Worm (Caenorhabditis elegans): ENCODE data around the gene F28B4.3.

ce11 chrX:3258842-3259241, 23.6 kb upstream of the F28B4.3 start, which contains the start of gene lbp-1:
- no peak for TF ChIP-seq dao-5 (tag; optimal IDR thresholded peaks at IDR 0.05)
- no peak for TF ChIP-seq him-1 (tag; optimal IDR thresholded peaks at IDR 0.05)
- TF ChIP-seq W03F9.2 (tag; optimal IDR thresholded peaks at IDR 0.05) = no peak
